Fruit fly (Drosophila melanogaster) whole organism, embryonic: Measurements from ENCODE around the gene CG31077.

ENCODE experiments used
- B-H1 ChIP-seq: fragments of 200-800 bp; sonication (Bioruptor generic); IDR thresholded peaks from 3 replicates; pipeline ENCODE4 v1.3.6; 2022; ENCODE audit warnings: missing biosample characterization, missing genetic modification characterization
- Bgb ChIP-seq: fragments of 200-800 bp; sonication (Bioruptor generic); IDR thresholded peaks from 2 replicates; pipeline ENCODE4 v1.3.6; 2022; ENCODE audit warnings: missing biosample characterization, missing genetic modification characterization; ENCODE audit not compliant: partially characterized antibody
- Blimp-1 ChIP-seq: fragments of 200-800 bp; sonication (Bioruptor generic); optimal IDR thresholded peaks from 3 replicates; lab custom pipeline; 2018; ENCODE audit warnings: missing biosample characterization, missing genetic modification characterization, mild to moderate bottlenecking, moderate library complexity, missing genetic modification reagents
- CG10147 ChIP-seq: fragments of 200-800 bp; sonication (Bioruptor generic); optimal IDR thresholded peaks from 2 replicates; lab custom pipeline; 2019; ENCODE audit warnings: missing biosample characterization, mild to moderate bottlenecking, missing genetic modification characterization, moderate library complexity
- CG11398 ChIP-seq: fragments of 200-800 bp; sonication (Bioruptor generic); optimal IDR thresholded peaks from 2 replicates; lab custom pipeline; 2016; ENCODE audit warnings: missing biosample characterization, missing genetic modification characterization
- CG15479 ChIP-seq: fragments of 200-800 bp; sonication (Bioruptor generic); optimal IDR thresholded peaks from 3 replicates; lab custom pipeline; 2019; ENCODE audit warnings: missing biosample characterization, mild to moderate bottlenecking, missing genetic modification characterization, moderate library complexity
- CG43689 ChIP-seq: fragments of 200-800 bp; sonication (Bioruptor generic); IDR thresholded peaks from 2 replicates; pipeline ENCODE4 v1.3.6; 2022; ENCODE audit warnings: missing biosample characterization, missing genetic modification characterization
- CG4707 ChIP-seq: fragments of 200-800 bp; sonication (Bioruptor generic); optimal IDR thresholded peaks from 2 replicates; lab custom pipeline; 2018; ENCODE audit warnings: missing biosample characterization, mild to moderate bottlenecking, missing genetic modification characterization, moderate library complexity
- CG6272 ChIP-seq: fragments of 200-800 bp; sonication (Bioruptor generic); IDR thresholded peaks from 2 replicates; pipeline ENCODE4 v1.3.6; 2022; ENCODE audit warnings: missing biosample characterization, missing genetic modification characterization
- CG9215 ChIP-seq: fragments of 200-800 bp; sonication (Bioruptor generic); IDR thresholded peaks from 2 replicates; pipeline ENCODE4 v1.3.6; 2022; ENCODE audit warnings: missing biosample characterization, missing genetic modification characterization
- Dll ChIP-seq: fragments of 200-800 bp; sonication (Bioruptor generic); IDR thresholded peaks from 4 replicates; pipeline ENCODE4 v1.3.6; 2022; ENCODE audit warnings: missing biosample characterization, missing genetic modification characterization; ENCODE audit not compliant: partially characterized antibody
- Drgx ChIP-seq: fragments of 200-800 bp; sonication (Bioruptor generic); IDR thresholded peaks from 2 replicates; pipeline ENCODE4 v1.3.6; 2022; ENCODE audit warnings: missing biosample characterization, missing genetic modification characterization
- Elba2 ChIP-seq: fragments of 200-800 bp; sonication (Bioruptor generic); optimal IDR thresholded peaks from 3 replicates; lab custom pipeline; 2016; ENCODE audit warnings: missing biosample characterization, missing genetic modification characterization
- Ets65A ChIP-seq: fragments of 200-800 bp; sonication (Bioruptor generic); peaks from one replicate; lab custom pipeline; 2016; ENCODE audit warnings: missing biosample characterization, missing genetic modification characterization
- HLH4C ChIP-seq: fragments of 200-800 bp; sonication (Bioruptor generic); IDR thresholded peaks from 3 replicates; pipeline ENCODE4 v1.3.6; 2022; ENCODE audit warnings: missing biosample characterization, missing genetic modification characterization; ENCODE audit not compliant: partially characterized antibody
- Hr39 ChIP-seq: fragments of >200 bp; optimal IDR thresholded peaks from 2 replicates; lab custom pipeline; 2017
- NK7.1 ChIP-seq: fragments of 200-800 bp; sonication (Bioruptor generic); optimal IDR thresholded peaks from 3 replicates; lab custom pipeline; 2016; ENCODE audit warnings: missing biosample characterization, missing genetic modification characterization
- Neu2 ChIP-seq: fragments of 200-800 bp; sonication (Bioruptor generic); optimal IDR thresholded peaks from 3 replicates; lab custom pipeline; 2016; ENCODE audit warnings: missing biosample characterization, missing genetic modification characterization, borderline replicate concordance
- PHDP ChIP-seq: fragments of 200-800 bp; sonication (Bioruptor generic); optimal IDR thresholded peaks from 3 replicates; lab custom pipeline; 2018; ENCODE audit warnings: missing biosample characterization, mild to moderate bottlenecking, missing genetic modification characterization, moderate library complexity
- Sox100B ChIP-seq: fragments of 200-800 bp; sonication (Bioruptor generic); optimal IDR thresholded peaks from 3 replicates; lab custom pipeline; 2018; ENCODE audit warnings: missing biosample characterization, mild to moderate bottlenecking, missing genetic modification characterization
- Trl ChIP-seq, 3 experiments: fragments of >200 bp in 2 of 3; fragments of 200-800 bp in 1 of 3; sonication (Bioruptor generic) in 1 of 3; optimal IDR thresholded peaks; 2 replicates in 1 of 3; 3 replicates in 2 of 3; lab custom pipeline; 2016 to 2017; ENCODE audit warnings: missing biosample characterization in 1 of 3, missing genetic modification characterization in 1 of 3
- bab2 ChIP-seq: fragments of 200-800 bp; sonication (Bioruptor generic); optimal IDR thresholded peaks from 2 replicates; lab custom pipeline; 2016; ENCODE audit warnings: missing biosample characterization, missing genetic modification characterization
- crc ChIP-seq: fragments of 200-800 bp; sonication (Bioruptor generic); optimal IDR thresholded peaks from 2 replicates; lab custom pipeline; 2016; ENCODE audit warnings: missing biosample characterization, missing genetic modification characterization
- emc ChIP-seq: fragments of 200-800 bp; sonication (Bioruptor generic); optimal IDR thresholded peaks from 2 replicates; lab custom pipeline; 2016; ENCODE audit warnings: missing biosample characterization, missing genetic modification characterization
- gcm ChIP-seq: fragments of 200-800 bp; sonication (Bioruptor generic); optimal IDR thresholded peaks from 2 replicates; lab custom pipeline; 2019; ENCODE audit warnings: missing biosample characterization, mild to moderate bottlenecking, missing genetic modification characterization, moderate library complexity
- gcm2 ChIP-seq: fragments of 200-800 bp; sonication (Bioruptor generic); optimal IDR thresholded peaks from 2 replicates; lab custom pipeline; 2016; ENCODE audit warnings: missing biosample characterization, missing genetic modification characterization
- hth ChIP-seq: fragments of >200 bp; optimal IDR thresholded peaks from 2 replicates; lab custom pipeline; 2017; ENCODE audit warnings: inconsistent platforms
- maf-S ChIP-seq: fragments of 200-800 bp; sonication (Bioruptor generic); optimal IDR thresholded peaks from 2 replicates; lab custom pipeline; 2016; ENCODE audit warnings: missing biosample characterization, missing genetic modification characterization
- otp ChIP-seq: fragments of 200-800 bp; sonication (Bioruptor generic); IDR thresholded peaks from 3 replicates; pipeline ENCODE4, ENCODE4 v1.3.6; 2022; ENCODE audit warnings: missing biosample characterization, missing genetic modification characterization
- sug ChIP-seq: fragments of 200-800 bp; optimal IDR thresholded peaks from 2 replicates; lab custom pipeline; 2019; ENCODE audit warnings: missing biosample characterization, mild to moderate bottlenecking, missing genetic modification characterization, moderate library complexity

CG31077 gene

DNA sequence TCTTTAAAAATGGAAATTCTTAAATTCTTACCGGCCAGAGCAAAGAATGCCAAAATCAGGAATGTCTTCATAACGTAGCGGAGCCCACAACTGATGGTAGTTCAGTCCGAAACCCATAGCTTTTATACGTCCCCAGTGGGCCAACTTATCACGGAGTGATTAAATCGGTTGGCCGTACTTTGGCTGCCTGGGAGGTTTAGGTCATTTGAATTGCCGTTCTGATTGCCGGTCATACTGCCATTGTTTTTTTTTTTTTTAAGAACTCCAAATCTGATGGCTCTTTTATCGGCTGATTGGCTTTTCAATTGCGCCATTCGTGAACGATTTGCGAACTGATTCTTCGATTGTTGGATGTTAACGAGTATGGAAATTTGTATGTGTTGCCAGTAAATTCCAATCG lies 23.6 kb downstream of the CG31077 start, which contains the start of gene CG6277:
Gene CG6277, minus strand, starts transcription at position 101 of the 400 bp plus-strand sequence.
- no peak for TF ChIP-seq maf-S (GFP tag; lab: Kevin White, UChicago)
- TF ChIP-seq sug (tag; lab: Kevin White, UChicago), result peak; percentile 68
- TF ChIP-seq, all 482 proteins: peak for 1

DNA sequence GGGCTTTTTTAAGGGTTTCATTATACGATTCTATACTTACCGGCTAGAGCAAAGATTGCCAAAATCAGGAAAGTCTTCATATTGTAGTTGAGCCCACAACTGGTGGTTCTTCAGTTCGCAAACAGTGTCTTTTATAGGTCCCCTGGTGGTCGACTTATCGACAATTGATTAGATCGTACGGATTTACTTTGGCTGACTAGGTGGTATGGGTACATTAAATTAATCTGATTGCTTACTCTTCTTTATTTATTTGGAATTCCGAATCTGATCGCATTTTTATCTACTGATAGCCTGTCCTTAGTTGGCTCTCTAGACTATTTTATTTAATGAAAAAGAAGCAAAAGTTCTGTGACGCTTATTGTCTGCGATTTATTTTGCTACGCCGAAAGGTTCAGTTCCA lies 26.5 kb downstream of the CG31077 start, which contains the start of gene CG6271:
Gene CG6271, minus strand, starts transcription at position 101 of the 400 bp plus-strand sequence.
- no peak for TF ChIP-seq CG4707 (GFP tag; lab: Kevin White, UChicago)
- TF ChIP-seq CG15479, result no peak
- no peak for TF ChIP-seq hth (lab: Kevin White, UChicago)
- TF ChIP-seq crc, result no peak
- no peak for TF ChIP-seq otp (GFP tag; lab: Robert Waterston, UW)
- no peak for TF ChIP-seq gcm (GFP tag; lab: Kevin White, UChicago)
- no peak for TF ChIP-seq CG6272 (GFP tag; lab: Robert Waterston, UW)
- TF ChIP-seq gcm2 (GFP tag; lab: Kevin White, UChicago), result no peak
- TF ChIP-seq NK7.1 (GFP tag; lab: Kevin White, UChicago), result no peak
- TF ChIP-seq, all 482 proteins: peak for 0

DNA sequence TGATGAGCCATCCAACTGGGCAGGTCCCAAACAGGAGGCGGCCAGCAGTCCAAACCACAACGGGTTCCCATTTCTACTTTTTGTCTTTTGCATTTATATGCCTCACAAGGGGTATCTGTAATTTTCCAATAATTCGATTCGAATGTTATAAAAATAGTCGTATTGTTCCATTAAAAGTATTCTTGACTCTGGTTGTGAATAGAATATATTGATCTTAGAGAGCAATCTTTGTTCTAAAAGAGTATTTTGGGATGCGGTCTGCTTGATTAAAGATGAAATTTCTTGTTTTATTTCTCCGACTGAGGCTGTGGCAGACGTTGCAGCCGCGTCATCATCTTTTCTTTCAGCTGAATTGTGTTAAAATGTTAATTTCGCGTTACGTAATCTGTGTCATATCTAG lies 34.4 kb downstream of the CG31077 start:
- no peak for TF ChIP-seq Bgb
- no peak for TF ChIP-seq B-H1
- TF ChIP-seq PHDP (tag; lab: Kevin White, UChicago), result no peak
- TF ChIP-seq, all 482 proteins: peak for 0

DNA sequence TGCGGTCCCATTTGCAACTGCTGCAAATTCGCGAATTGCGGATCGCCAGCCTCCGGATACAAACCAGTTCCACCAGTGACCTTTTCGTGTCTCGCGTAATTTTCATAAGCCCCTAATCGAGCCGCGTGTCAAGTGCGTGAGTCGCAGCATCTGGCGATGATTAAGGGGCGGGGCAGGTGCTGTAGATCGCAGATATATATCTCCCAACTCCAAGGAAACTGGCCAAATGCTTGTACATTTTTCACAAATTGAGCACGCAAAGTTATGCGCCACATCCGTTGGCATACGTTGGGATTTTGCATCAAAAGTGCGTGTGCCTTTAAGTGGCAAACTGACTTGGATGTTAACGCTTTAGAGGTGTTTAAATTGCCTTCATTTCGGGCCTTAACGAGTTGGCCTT lies 40.5 kb downstream of the CG31077 start:
- peak; percentile 35 for TF ChIP-seq Ets65A (GFP tag; lab: Kevin White, UChicago)
- no peak for TF ChIP-seq otp (GFP tag; lab: Robert Waterston, UW)
- no peak for TF ChIP-seq CG11398 (GFP tag; lab: Kevin White, UChicago)

DNA sequence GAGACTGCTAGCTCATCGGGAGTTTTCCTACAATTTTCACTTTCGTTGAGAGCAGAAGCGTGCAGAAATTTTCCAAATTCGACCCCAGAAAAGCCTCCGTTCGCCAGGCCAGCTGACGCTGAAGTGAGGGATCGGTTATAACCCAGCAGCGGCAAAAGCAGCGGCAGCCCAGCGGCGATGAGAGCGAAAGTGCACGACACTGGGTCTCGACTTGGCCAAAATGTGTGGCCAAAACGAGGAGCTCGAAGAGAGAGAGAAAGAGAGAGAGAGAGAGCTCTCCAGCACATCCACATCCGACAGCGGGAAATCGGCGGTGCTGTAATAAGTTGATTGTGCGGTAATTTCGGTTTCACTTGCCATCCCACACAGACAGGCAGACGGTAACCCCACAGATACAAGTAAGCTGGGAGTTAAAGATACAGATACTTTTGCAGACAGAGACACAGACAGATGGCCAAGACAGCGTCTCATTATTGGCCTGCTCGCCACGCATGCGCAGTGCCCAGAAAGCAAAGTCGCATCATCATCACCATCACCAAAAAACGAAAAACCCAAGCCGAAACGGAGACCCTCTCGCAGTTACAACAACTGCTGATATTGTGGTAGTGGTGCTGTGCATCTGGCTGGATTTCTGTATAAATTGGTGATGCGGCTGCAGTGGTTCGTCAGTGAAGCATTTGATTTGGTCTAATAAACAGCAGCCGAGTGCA lies 49.2 kb downstream of the CG31077 start, which contains the start of gene TwdlT:
Gene TwdlT, plus strand, starts transcription at position 660 of the 710 bp plus-strand sequence.
- TF ChIP-seq emc (GFP tag; lab: Kevin White, UChicago), result no peak
- TF ChIP-seq Neu2 (GFP tag; lab: Kevin White, UChicago), result no peak
- no peak for TF ChIP-seq CG43689 (GFP tag; lab: Robert Waterston, UW)
- no peak for TF ChIP-seq Drgx (GFP tag; lab: Robert Waterston, UW)
- peak; percentile 75 for TF ChIP-seq Ets65A (GFP tag; lab: Kevin White, UChicago)
- peak in 1 of 2 experiments; percentile 16 for TF ChIP-seq Trl (optimal IDR thresholded peaks at IDR 0.05; lab: Kevin White, UChicago)
- TF ChIP-seq Trl (GFP tag; optimal IDR thresholded peaks at IDR 0.05; lab: Kevin White, UChicago), result no peak
- TF ChIP-seq CG10147 (GFP tag; lab: Kevin White, UChicago), result no peak
- TF ChIP-seq Blimp-1 (GFP tag; lab: Kevin White, UChicago), result peak; percentile 62
- no peak for TF ChIP-seq bab2
- no peak for TF ChIP-seq Sox100B
- TF ChIP-seq Dll, result no peak
- no peak for TF ChIP-seq Elba2

- TF ChIP-seq CG9215 (0 out of 2 replicates have a peak, but pooled peaks have one; percentile 7), Hr39 (lab: Kevin White, UChicago) (peak; percentile 17), HLH4C (no peak)
- TF ChIP-seq, all 482 proteins: peak for 2
These were observed 50.0 kb downstream of the CG31077 start for dm6 chr3R:27049549-27049948.
